Worm (Caenorhabditis elegans): Measurements from ENCODE around the gene ksr-1.

DNA sequence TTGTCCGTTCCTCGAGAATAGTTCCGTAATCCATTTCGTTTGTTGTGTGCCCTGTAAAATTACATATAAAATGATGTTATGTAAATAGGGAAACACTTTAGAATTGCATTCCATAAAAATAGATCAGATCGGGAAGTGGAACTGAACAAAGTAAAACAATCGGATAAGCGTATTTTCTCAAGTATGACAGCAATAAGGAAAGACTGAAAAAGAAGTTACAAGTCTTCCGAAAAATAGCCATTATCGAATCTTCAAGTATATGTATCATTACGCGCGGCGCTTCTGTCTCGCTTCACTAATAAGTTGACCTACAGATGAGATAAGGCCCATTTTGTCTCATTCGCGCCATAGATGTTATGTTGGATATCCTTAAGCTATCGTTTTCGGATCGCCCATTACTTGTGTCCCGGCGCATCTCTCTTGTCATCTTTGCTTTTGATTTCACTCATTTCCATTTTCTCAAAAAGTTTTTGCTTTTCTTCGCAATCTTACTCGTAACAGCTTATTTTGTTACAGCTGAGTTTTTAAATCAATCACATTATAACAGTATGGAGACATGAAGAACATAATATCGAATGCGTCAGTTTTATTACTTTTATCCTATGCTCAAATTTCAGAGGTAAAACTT lies 10.3 kb downstream of the ksr-1 start, which contains the start of the genes fis-2 and F13B9.2:
- TF ChIP-seq ztf-11 (tag; optimal IDR thresholded peaks at IDR 0.05) (no peak), elt-1 (tag; optimal IDR thresholded peaks at IDR 0.05; ENCODE audit: borderline replicate concordance, insufficient read depth) (peak; percentile 89), sptf-1 (tag; optimal IDR thresholded peaks at IDR 0.05) (no peak), snpc-4 (tag; optimal IDR thresholded peaks at IDR 0.05) (no peak), ceh-39 (tag; optimal IDR thresholded peaks at IDR 0.05) (no peak), nhr-28 (tag; optimal IDR thresholded peaks at IDR 0.05) (no peak), lin-13 (tag; optimal IDR thresholded peaks at IDR 0.05) (no peak), elt-3 (tag; optimal IDR thresholded peaks at IDR 0.05) (no peak), unc-39 (tag; optimal IDR thresholded peaks at IDR 0.05) (no peak), ces-1 (GFP tag; optimal IDR thresholded peaks at IDR 0.05) (no peak), ceh-83 (GFP tag; optimal IDR thresholded peaks at IDR 0.05) (no peak), nhr-12 (tag; optimal IDR thresholded peaks at IDR 0.05) (no peak)

Data from whole organism, mixed stage, embryonic.